Worm (Caenorhabditis elegans) whole organism, L4 larva: Measurements from ENCODE around the gene C35A5.8.
A peak's percentile ranks its signal among the peaks of the same experiment; 100 is the strongest.

Source experiments
- D1046.2 ChIP-seq: fragments of 200-800 bp; sonication (Bioruptor generic); IDR thresholded peaks from 2 replicates; pipeline ENCODE4 v1.3.6; 2022; ENCODE audit warnings: missing genetic modification characterization, missing compliant biosample characterization
- F26F4.8 ChIP-seq: fragments of 200-800 bp; sonication (Bioruptor generic); conservative IDR thresholded peaks from 2 replicates; pipeline ENCODE4 v1.3.6; 2022; ENCODE audit warnings: missing genetic modification characterization, missing compliant biosample characterization
- F37D6.2 ChIP-seq: sonication (generic microtip); optimal IDR thresholded peaks from 2 replicates; lab custom pipeline; 2016; ENCODE audit warnings: mild to moderate bottlenecking, missing genetic modification characterization, missing compliant biosample characterization
- F44E2.7 ChIP-seq: fragments of 200-800 bp; sonication (Bioruptor generic); IDR thresholded peaks from 2 replicates; pipeline ENCODE4 v2.1.2; 2022; ENCODE audit warnings: missing genetic modification characterization, missing compliant biosample characterization
- F49E8.2 ChIP-seq: sonication (generic microtip); optimal IDR thresholded peaks from 2 replicates; lab custom pipeline; 2016; ENCODE audit warnings: missing compliant biosample characterization, mild to moderate bottlenecking, missing genetic modification characterization, borderline replicate concordance
- T20F7.1 ChIP-seq: fragments of 200-800 bp; sonication (Bioruptor generic); optimal IDR thresholded peaks from 2 replicates; lab custom pipeline; 2018; ENCODE audit warnings: mild to moderate bottlenecking, missing genetic modification characterization, missing compliant biosample characterization
- T26A8.4 ChIP-seq: fragments of 200-800 bp; sonication (Bioruptor generic); IDR thresholded peaks from 2 replicates; pipeline ENCODE4 v1.3.6; 2022; ENCODE audit warnings: missing genetic modification characterization, missing compliant biosample characterization
- ZK337.2 ChIP-seq: fragments of 200-800 bp; sonication (Bioruptor generic); IDR thresholded peaks from 2 replicates; pipeline ENCODE4 v1.3.6; 2022; ENCODE audit warnings: missing genetic modification reagents, missing genetic modification characterization, missing compliant biosample characterization
- ZK546.5 ChIP-seq, 2 experiments: sonication (generic microtip); optimal IDR thresholded peaks; 2 replicates each; lab custom pipeline; 2017; ENCODE audit warnings: missing biosample characterization in 2 of 2, missing genetic modification characterization in 2 of 2
- aly-2 ChIP-seq: sonication (generic microtip); optimal IDR thresholded peaks from 2 replicates; lab custom pipeline; 2018; ENCODE audit warnings: missing biosample characterization, missing genetic modification characterization
- attf-4 ChIP-seq: sonication (generic microtip); optimal IDR thresholded peaks from 3 replicates; lab custom pipeline; 2017; ENCODE audit warnings: missing biosample characterization, missing genetic modification characterization
- ceh-20 ChIP-seq: fragments of 200-800 bp; sonication (Bioruptor generic); IDR thresholded peaks from 2 replicates; pipeline ENCODE4 v1.3.6; 2022; ENCODE audit warnings: missing genetic modification reagents, missing genetic modification characterization, missing compliant biosample characterization
- ceh-44 ChIP-seq: fragments of 200-800 bp; sonication (Bioruptor generic); IDR thresholded peaks from 2 replicates; pipeline ENCODE4 v1.3.6; 2022; ENCODE audit warnings: missing genetic modification reagents, missing genetic modification characterization, missing compliant biosample characterization
- ctbp-1 ChIP-seq: fragments of 200-800 bp; sonication (Bioruptor generic); IDR thresholded peaks from 2 replicates; pipeline ENCODE4 v1.3.6; 2022; ENCODE audit warnings: missing genetic modification reagents, missing genetic modification characterization, missing compliant biosample characterization
- daf-16 ChIP-seq, 3 experiments: sonication (generic microtip); optimal IDR thresholded peaks; 2 replicates each; lab custom pipeline; 2016 to 2017; ENCODE audit warnings: missing genetic modification characterization in 3 of 3, missing genetic modification reagents in 3 of 3, mild to moderate bottlenecking in 2 of 3, missing compliant biosample characterization in 2 of 3, missing biosample characterization in 1 of 3, moderate library complexity in 1 of 3
- daf-19 ChIP-seq: fragments of 200-800 bp; sonication (Bioruptor generic); conservative IDR thresholded peaks from 2 replicates; pipeline ENCODE4 v1.3.6; 2022; ENCODE audit warnings: missing genetic modification characterization, missing compliant biosample characterization
- daf-8 ChIP-seq: fragments of 200-800 bp; sonication (Bioruptor generic); IDR thresholded peaks from 2 replicates; pipeline ENCODE4 v1.3.6; 2022; ENCODE audit warnings: missing genetic modification characterization, missing compliant biosample characterization
- dmd-9 ChIP-seq: fragments of 200-800 bp; sonication (Bioruptor generic); IDR thresholded peaks from 2 replicates; pipeline ENCODE4 v1.3.6; 2022; ENCODE audit warnings: missing genetic modification reagents, missing genetic modification characterization, missing compliant biosample characterization
- dpl-1 ChIP-seq: fragments of 150-350 bp; optimal IDR thresholded peaks from 2 replicates; lab custom pipeline; 2014; ENCODE audit warnings: missing biosample characterization, missing genetic modification reagents, missing genetic modification characterization
- duxl-1 ChIP-seq: sonication (generic microtip); optimal IDR thresholded peaks from 2 replicates; lab custom pipeline; 2016; ENCODE audit warnings: mild to moderate bottlenecking, missing genetic modification characterization, moderate library complexity, missing compliant biosample characterization; ENCODE audit not compliant: poor library complexity
- dve-1 ChIP-seq: sonication (generic microtip); optimal IDR thresholded peaks from 2 replicates; lab custom pipeline; 2017; ENCODE audit warnings: antibody characterized with exemption, mild to moderate bottlenecking, missing genetic modification characterization, missing compliant biosample characterization; ENCODE audit not compliant: insufficient read depth
- egl-27 ChIP-seq: sonication (generic microtip); optimal IDR thresholded peaks from 3 replicates; lab custom pipeline; 2017; ENCODE audit warnings: missing biosample characterization, missing genetic modification reagents, missing genetic modification characterization
- egl-43 ChIP-seq: fragments of 200-800 bp; sonication (Bioruptor generic); IDR thresholded peaks from 2 replicates; pipeline ENCODE4 v1.3.6; 2022; ENCODE audit warnings: missing genetic modification reagents, missing genetic modification characterization, missing compliant biosample characterization
- gei-8 ChIP-seq: fragments of 200-800 bp; sonication (Bioruptor generic); optimal IDR thresholded peaks from 2 replicates; lab custom pipeline; 2018; ENCODE audit warnings: mild to moderate bottlenecking, missing genetic modification characterization, missing compliant biosample characterization
- hif-1 ChIP-seq, 2 experiments: sonication (generic microtip); optimal IDR thresholded peaks; 2 replicates each; lab custom pipeline; 2016 to 2017; ENCODE audit warnings: missing compliant biosample characterization in 2 of 2, missing genetic modification characterization in 2 of 2, missing genetic modification reagents in 2 of 2, missing genotype in 2 of 2, mild to moderate bottlenecking in 1 of 2
- hmg-1.1 ChIP-seq: fragments of 200-800 bp; sonication (Bioruptor generic); IDR thresholded peaks from 2 replicates; pipeline ENCODE4 v1.3.6; 2022; ENCODE audit warnings: missing genetic modification reagents, missing genetic modification characterization, missing compliant biosample characterization
- lin-38 ChIP-seq: fragments of 200-800 bp; sonication (Bioruptor generic); IDR thresholded peaks from 2 replicates; pipeline ENCODE4 v1.3.6; 2022; ENCODE audit warnings: missing genetic modification reagents, missing genetic modification characterization, missing compliant biosample characterization
- lin-39 ChIP-seq: fragments of 150-350 bp; optimal IDR thresholded peaks from 2 replicates; lab custom pipeline; 2014; ENCODE audit warnings: missing biosample characterization, missing genetic modification reagents, missing genetic modification characterization
- lsy-2 ChIP-seq, 2 experiments: fragments of 150-350 bp in 1 of 2; sonication (generic microtip) in 1 of 2; optimal IDR thresholded peaks; 2 replicates each; lab custom pipeline; 2014 to 2017; ENCODE audit warnings: missing biosample characterization in 2 of 2, missing genetic modification characterization in 2 of 2
- mxl-2 ChIP-seq: fragments of 200-800 bp; sonication (Bioruptor generic); conservative IDR thresholded peaks from 2 replicates; pipeline ENCODE4 v1.3.6; 2022; ENCODE audit warnings: missing genetic modification reagents, missing genetic modification characterization, missing compliant biosample characterization
- mxl-3 ChIP-seq: fragments of 200-800 bp; sonication (Bioruptor generic); optimal IDR thresholded peaks from 2 replicates; lab custom pipeline; 2018; ENCODE audit warnings: mild to moderate bottlenecking, missing genetic modification characterization, missing compliant biosample characterization
- nhr-237 ChIP-seq: sonication (generic microtip); optimal IDR thresholded peaks from 2 replicates; lab custom pipeline; 2017; ENCODE audit warnings: missing biosample characterization, missing genetic modification characterization
- nhr-28 ChIP-seq: fragments of 150-350 bp; optimal IDR thresholded peaks from 2 replicates; lab custom pipeline; 2014; ENCODE audit warnings: missing biosample characterization, missing genetic modification characterization
- nhr-76 ChIP-seq: fragments of 150-350 bp; optimal IDR thresholded peaks from 2 replicates; lab custom pipeline; 2014; ENCODE audit warnings: missing biosample characterization, missing genetic modification characterization
- php-3 ChIP-seq: fragments of 200-800 bp; sonication (Bioruptor generic); IDR thresholded peaks from 2 replicates; pipeline ENCODE4 v1.3.6; 2022; ENCODE audit warnings: missing genetic modification reagents, missing genetic modification characterization, missing compliant biosample characterization
- saeg-2 ChIP-seq: fragments of 200-800 bp; sonication (Bioruptor generic); IDR thresholded peaks from 2 replicates; pipeline ENCODE4 v1.3.6; 2022; ENCODE audit warnings: missing genetic modification reagents, missing genetic modification characterization, missing compliant biosample characterization
- sdz-12 ChIP-seq: fragments of 200-800 bp; sonication (Bioruptor generic); optimal IDR thresholded peaks from 2 replicates; lab custom pipeline; 2018; ENCODE audit warnings: mild to moderate bottlenecking, missing genetic modification characterization, missing compliant biosample characterization
- skn-1 ChIP-seq: fragments of 150-350 bp; optimal IDR thresholded peaks from 2 replicates; lab custom pipeline; 2014; ENCODE audit warnings: missing biosample characterization, missing genetic modification characterization
- snpc-4 ChIP-seq: fragments of 150-350 bp; optimal IDR thresholded peaks from 2 replicates; lab custom pipeline; 2014; ENCODE audit warnings: missing biosample characterization, missing genetic modification characterization
- spr-1 ChIP-seq: sonication (generic microtip); optimal IDR thresholded peaks from 2 replicates; lab custom pipeline; 2016; ENCODE audit warnings: mild to moderate bottlenecking, missing genetic modification characterization, missing compliant biosample characterization
- spr-3 ChIP-seq: fragments of 200-800 bp; sonication (Bioruptor generic); optimal IDR thresholded peaks from 2 replicates; lab custom pipeline; 2018; ENCODE audit warnings: mild to moderate bottlenecking, missing genetic modification characterization, missing compliant biosample characterization
- unc-62 ChIP-seq, 3 experiments: fragments of 150-350 bp in 1 of 3; sonication (generic microtip); optimal IDR thresholded peaks in 2 of 3; peaks in 1 of 3; 1 replicate in 1 of 3; 2 replicates in 2 of 3; lab custom pipeline; 2014 to 2017; ENCODE audit warnings: missing biosample characterization in 3 of 3, missing genetic modification characterization in 3 of 3, missing genetic modification reagents in 3 of 3, missing genotype in 1 of 3
- vab-7 ChIP-seq: fragments of 200-800 bp; sonication (Bioruptor generic); IDR thresholded peaks from 2 replicates; pipeline ENCODE4 v1.3.6; 2022; ENCODE audit warnings: missing genetic modification reagents, missing genetic modification characterization, missing compliant biosample characterization
- zfp-2 ChIP-seq: sonication (generic microtip); optimal IDR thresholded peaks from 2 replicates; lab custom pipeline; 2016; ENCODE audit warnings: mild to moderate bottlenecking, missing genetic modification characterization, missing compliant biosample characterization
- zfp-3 ChIP-seq: fragments of 200-800 bp; sonication (Bioruptor generic); conservative IDR thresholded peaks from 2 replicates; pipeline ENCODE4 v1.3.6; 2022; ENCODE audit warnings: missing genetic modification reagents, missing genetic modification characterization, missing compliant biosample characterization
- ztf-7 ChIP-seq: fragments of 150-350 bp; optimal IDR thresholded peaks from 2 replicates; lab custom pipeline; 2014; ENCODE audit warnings: missing biosample characterization, missing genetic modification characterization

Gene C35A5.8

ce11 chrV:10536095-10536691 lies 10.5 kb upstream of the C35A5.8 start, which contains the start of gene ppm-1.A (continued):
- TF ChIP-seq unc-62 (GFP tag; optimal IDR thresholded peaks at IDR 0.05 in 1 of 2; lab: Kevin White, UChicago) (peak in 1 of 2 experiments; percentile 93), unc-62 (tag; optimal IDR thresholded peaks at IDR 0.05; lab: Kevin White, UChicago) (no peak), lsy-2 (tag; optimal IDR thresholded peaks at IDR 0.05; lab: Kevin White, UChicago) (peak in 1 of 2 experiments; percentile 21)
- TF ChIP-seq, all 104 proteins: peak for 11

ce11 chrV:10535325-10535724 lies 9.6 kb upstream of the C35A5.8 start:
- TF ChIP-seq unc-62 (GFP tag; optimal IDR thresholded peaks at IDR 0.05 in 1 of 2; lab: Kevin White, UChicago), result no peak
- no peak for TF ChIP-seq unc-62 (tag; optimal IDR thresholded peaks at IDR 0.05; lab: Kevin White, UChicago)
- TF ChIP-seq hif-1 (tag; optimal IDR thresholded peaks at IDR 0.05; lab: Kevin White, UChicago), result peak in 1 of 2 experiments; percentile 14
- peak; percentile 29 for TF ChIP-seq lin-38
- TF ChIP-seq vab-7 (GFP tag; lab: Robert Waterston, UW), result no peak
- TF ChIP-seq skn-1, result no peak
- no peak for TF ChIP-seq ZK546.5 (tag; optimal IDR thresholded peaks at IDR 0.05; lab: Kevin White, UChicago)
- TF ChIP-seq snpc-4 (tag; lab: Kevin White, UChicago), result no peak
- no peak for TF ChIP-seq ztf-7 (tag; lab: Kevin White, UChicago)
- TF ChIP-seq F44E2.7 (GFP tag; lab: Robert Waterston, UW), result no peak
- TF ChIP-seq php-3 (GFP tag; lab: Robert Waterston, UW), result no peak
- TF ChIP-seq daf-8 (GFP tag; lab: Robert Waterston, UW), result no peak
- TF ChIP-seq saeg-2, result no peak
- TF ChIP-seq hmg-1.1, result 0 out of 2 replicates have a peak, but pooled peaks have one; percentile 18
- TF ChIP-seq egl-43 (GFP tag; lab: Robert Waterston, UW), result 0 out of 2 replicates have a peak, but pooled peaks have one; percentile 26
- no peak for TF ChIP-seq daf-19 (GFP tag; lab: Robert Waterston, UW)
- no peak for TF ChIP-seq spr-1 (tag; lab: Kevin White, UChicago)
- TF ChIP-seq nhr-76, result no peak
- TF ChIP-seq T20F7.1 (GFP tag; lab: Kevin White, UChicago), result peak; percentile 8
- TF ChIP-seq ceh-44 (GFP tag; lab: Robert Waterston, UW), result no peak
- TF ChIP-seq mxl-2 (GFP tag; lab: Robert Waterston, UW), result no peak
- TF ChIP-seq duxl-1 (tag; lab: Kevin White, UChicago), result no peak
- TF ChIP-seq T26A8.4 (GFP tag; lab: Robert Waterston, UW), result no peak
- TF ChIP-seq zfp-3 (GFP tag; lab: Robert Waterston, UW), result no peak
- no peak for TF ChIP-seq lin-39
- TF ChIP-seq attf-4 (tag; lab: Kevin White, UChicago), result no peak
- peak; percentile 55 for TF ChIP-seq nhr-28 (tag; lab: Kevin White, UChicago)
- no peak for TF ChIP-seq F49E8.2
- TF ChIP-seq dmd-9 (GFP tag; lab: Robert Waterston, UW), result no peak
- no peak for TF ChIP-seq ZK337.2
- TF ChIP-seq sdz-12 (GFP tag; lab: Kevin White, UChicago), result no peak
- no peak for TF ChIP-seq ceh-20 (GFP tag; lab: Robert Waterston, UW)
- peak; percentile 61 for TF ChIP-seq dve-1
- TF ChIP-seq aly-2 (tag; lab: Kevin White, UChicago), result no peak
- no peak for TF ChIP-seq egl-27 (tag; lab: Kevin White, UChicago)
- no peak for TF ChIP-seq daf-16 (GFP tag; optimal IDR thresholded peaks at IDR 0.05; lab: Kevin White, UChicago)
- TF ChIP-seq daf-16 (tag; optimal IDR thresholded peaks at IDR 0.05; lab: Kevin White, UChicago), result peak; percentile 39
- TF ChIP-seq nhr-237, result no peak
- peak; percentile 1 for TF ChIP-seq dpl-1 (GFP tag; lab: Kevin White, UChicago)
- TF ChIP-seq zfp-2 (tag; lab: Kevin White, UChicago), result no peak
- TF ChIP-seq ctbp-1 (GFP tag; lab: Robert Waterston, UW), result no peak
- TF ChIP-seq gei-8 (GFP tag; lab: Kevin White, UChicago), result no peak
- TF ChIP-seq spr-3 (GFP tag; lab: Kevin White, UChicago), result no peak
- 0 out of 2 replicates have a peak, but pooled peaks have one; percentile 34 for TF ChIP-seq F26F4.8
- TF ChIP-seq mxl-3 (GFP tag; lab: Kevin White, UChicago), result peak; percentile 19
- TF ChIP-seq D1046.2 (GFP tag; lab: Robert Waterston, UW), result no peak
- no peak for TF ChIP-seq F37D6.2 (tag; lab: Kevin White, UChicago)
